Worm (Caenorhabditis elegans): Measurements from ENCODE around the gene nhr-243.

DNA sequence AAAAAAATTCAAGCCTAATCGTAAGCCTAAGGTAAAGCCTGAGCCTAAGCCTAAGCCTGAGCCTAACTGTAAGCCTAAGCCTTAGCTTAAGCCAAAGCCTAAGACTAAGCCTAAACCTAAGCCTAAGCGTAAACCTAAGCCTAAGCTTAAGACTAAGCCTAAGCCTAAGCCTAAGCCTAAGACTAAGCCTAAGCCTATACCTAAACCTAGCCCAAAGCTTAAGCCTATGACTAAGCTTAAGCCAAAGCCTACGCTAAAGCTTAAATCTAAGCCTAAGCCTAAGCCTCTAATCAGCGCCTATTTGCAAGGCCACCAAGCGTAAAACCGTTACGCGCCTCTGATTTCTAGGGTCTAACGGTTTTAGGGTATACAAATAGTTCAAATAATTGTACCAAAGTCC, 9.3 kb upstream of the nhr-243 start:
- TF ChIP-seq nhr-76 (tag; optimal IDR thresholded peaks at IDR 0.05) (no peak), nhr-84 (tag; optimal IDR thresholded peaks at IDR 0.05) (no peak), unc-130 (tag; optimal IDR thresholded peaks at IDR 0.05) (no peak), hlh-17 (GFP tag; optimal IDR thresholded peaks at IDR 0.05; ENCODE audit: borderline replicate concordance) (no peak), efl-1 (optimal IDR thresholded peaks at IDR 0.05) (no peak), efl-1 (GFP tag; optimal IDR thresholded peaks at IDR 0.05 in 1 of 2) (no peak), sup-37 (GFP tag; optimal IDR thresholded peaks at IDR 0.05) (no peak), mdl-1 (tag; optimal IDR thresholded peaks at IDR 0.05) (no peak), mef-2 (tag; optimal IDR thresholded peaks at IDR 0.05) (no peak)
